Worm (Caenorhabditis elegans) whole organism, L4 larva: Measurements from ENCODE around the gene metl-6.
"Not testable (repeated sequence)": the region's sequence is repeated elsewhere in the genome, so short reads cannot be mapped to it uniquely, and the experiment has no call there.

ENCODE experiments used
- D1046.2 ChIP-seq: fragments of 200-800 bp; sonication (Bioruptor generic); IDR thresholded peaks from 2 replicates; pipeline ENCODE4 v1.3.6; 2022; ENCODE audit warnings: missing genetic modification characterization, missing compliant biosample characterization
- F26F4.8 ChIP-seq: fragments of 200-800 bp; sonication (Bioruptor generic); conservative IDR thresholded peaks from 2 replicates; pipeline ENCODE4 v1.3.6; 2022; ENCODE audit warnings: missing genetic modification characterization, missing compliant biosample characterization
- F44E2.7 ChIP-seq: fragments of 200-800 bp; sonication (Bioruptor generic); IDR thresholded peaks from 2 replicates; pipeline ENCODE4 v2.1.2; 2022; ENCODE audit warnings: missing genetic modification characterization, missing compliant biosample characterization
- F49E8.2 ChIP-seq: sonication (generic microtip); optimal IDR thresholded peaks from 2 replicates; lab custom pipeline; 2016; ENCODE audit warnings: missing compliant biosample characterization, mild to moderate bottlenecking, missing genetic modification characterization, borderline replicate concordance
- Y105C5A.15 ChIP-seq: fragments of 200-800 bp; sonication (Bioruptor generic); IDR thresholded peaks from 2 replicates; pipeline ENCODE4 v1.3.6; 2022; ENCODE audit warnings: missing genetic modification characterization, missing compliant biosample characterization
- Y75B8A.6 ChIP-seq: fragments of 200-800 bp; sonication (Bioruptor generic); IDR thresholded peaks from 2 replicates; pipeline ENCODE4 v1.3.6; 2022; ENCODE audit warnings: missing genetic modification reagents, missing genetic modification characterization, missing compliant biosample characterization
- ZK337.2 ChIP-seq: fragments of 200-800 bp; sonication (Bioruptor generic); IDR thresholded peaks from 2 replicates; pipeline ENCODE4 v1.3.6; 2022; ENCODE audit warnings: missing genetic modification reagents, missing genetic modification characterization, missing compliant biosample characterization
- aha-1 ChIP-seq: fragments of 150-350 bp; peaks from one replicate; lab custom pipeline; 2014; ENCODE audit warnings: missing biosample characterization, missing genetic modification characterization
- arid-1 ChIP-seq: fragments of 200-800 bp; sonication (Bioruptor generic); conservative IDR thresholded peaks from 2 replicates; pipeline ENCODE4 v1.3.6; 2022; ENCODE audit warnings: missing genetic modification reagents, missing genetic modification characterization, missing compliant biosample characterization
- ceh-44 ChIP-seq: fragments of 200-800 bp; sonication (Bioruptor generic); IDR thresholded peaks from 2 replicates; pipeline ENCODE4 v1.3.6; 2022; ENCODE audit warnings: missing genetic modification reagents, missing genetic modification characterization, missing compliant biosample characterization
- ctbp-1 ChIP-seq: fragments of 200-800 bp; sonication (Bioruptor generic); IDR thresholded peaks from 2 replicates; pipeline ENCODE4 v1.3.6; 2022; ENCODE audit warnings: missing genetic modification reagents, missing genetic modification characterization, missing compliant biosample characterization
- daf-16 ChIP-seq, 3 experiments: sonication (generic microtip); optimal IDR thresholded peaks; 2 replicates each; lab custom pipeline; 2016 to 2017; ENCODE audit warnings: missing genetic modification characterization in 3 of 3, missing genetic modification reagents in 3 of 3, mild to moderate bottlenecking in 2 of 3, missing compliant biosample characterization in 2 of 3, missing biosample characterization in 1 of 3, moderate library complexity in 1 of 3
- dmd-6 ChIP-seq: fragments of 200-800 bp; sonication (Bioruptor generic); IDR thresholded peaks from 2 replicates; pipeline ENCODE4 v1.3.6; 2022; ENCODE audit warnings: missing genetic modification reagents, missing genetic modification characterization, missing compliant biosample characterization
- dmd-8 ChIP-seq: fragments of 200-800 bp; sonication (Bioruptor generic); IDR thresholded peaks from 2 replicates; pipeline ENCODE4 v1.3.6; 2022; ENCODE audit warnings: missing genetic modification characterization, missing compliant biosample characterization
- dmd-9 ChIP-seq: fragments of 200-800 bp; sonication (Bioruptor generic); IDR thresholded peaks from 2 replicates; pipeline ENCODE4 v1.3.6; 2022; ENCODE audit warnings: missing genetic modification reagents, missing genetic modification characterization, missing compliant biosample characterization
- egl-43 ChIP-seq: fragments of 200-800 bp; sonication (Bioruptor generic); IDR thresholded peaks from 2 replicates; pipeline ENCODE4 v1.3.6; 2022; ENCODE audit warnings: missing genetic modification reagents, missing genetic modification characterization, missing compliant biosample characterization
- fkh-10 ChIP-seq: fragments of 150-350 bp; optimal IDR thresholded peaks from 2 replicates; lab custom pipeline; 2014; ENCODE audit warnings: missing biosample characterization, missing genetic modification reagents, missing genetic modification characterization
- hlh-30 ChIP-seq: sonication (generic microtip); optimal IDR thresholded peaks from 2 replicates; lab custom pipeline; 2017; ENCODE audit warnings: antibody characterized with exemption, mild to moderate bottlenecking, missing genetic modification characterization, missing compliant biosample characterization; ENCODE audit not compliant: insufficient read depth
- lim-7 ChIP-seq: fragments of 200-800 bp; sonication (Bioruptor generic); IDR thresholded peaks from 2 replicates; pipeline ENCODE4 v1.3.6; 2022; ENCODE audit warnings: missing genetic modification characterization, missing compliant biosample characterization
- lin-1 ChIP-seq: fragments of 200-800 bp; sonication (Bioruptor generic); IDR thresholded peaks from 2 replicates; pipeline ENCODE4 v1.3.6; 2022; ENCODE audit warnings: missing genetic modification reagents, missing genetic modification characterization, missing compliant biosample characterization
- lin-15B ChIP-seq: fragments of 150-350 bp; sonication (generic microtip); optimal IDR thresholded peaks from 3 replicates; lab custom pipeline; 2014; ENCODE audit warnings: missing biosample characterization, missing genetic modification characterization
- lin-38 ChIP-seq: fragments of 200-800 bp; sonication (Bioruptor generic); IDR thresholded peaks from 2 replicates; pipeline ENCODE4 v1.3.6; 2022; ENCODE audit warnings: missing genetic modification reagents, missing genetic modification characterization, missing compliant biosample characterization
- lsy-2 ChIP-seq, 2 experiments: fragments of 150-350 bp in 1 of 2; sonication (generic microtip) in 1 of 2; optimal IDR thresholded peaks; 2 replicates each; lab custom pipeline; 2014 to 2017; ENCODE audit warnings: missing biosample characterization in 2 of 2, missing genetic modification characterization in 2 of 2
- madf-5 ChIP-seq, 2 experiments: fragments of 200-800 bp; sonication (Bioruptor generic); IDR thresholded peaks; 2 replicates each; pipeline ENCODE4 v1.3.6; 2022; ENCODE audit warnings: missing compliant biosample characterization in 2 of 2, missing genetic modification characterization in 2 of 2
- mdl-1 ChIP-seq, 2 experiments: fragments of 150-350 bp in 1 of 2; sonication (generic microtip) in 1 of 2; optimal IDR thresholded peaks; 2 replicates each; lab custom pipeline; 2014 to 2017; ENCODE audit warnings: missing biosample characterization in 2 of 2, missing genetic modification characterization in 2 of 2
- mdt-29 ChIP-seq: fragments of 200-800 bp; sonication (Bioruptor generic); IDR thresholded peaks from 2 replicates; pipeline ENCODE4 v1.3.6; 2022; ENCODE audit warnings: missing genetic modification reagents, missing genetic modification characterization, missing compliant biosample characterization
- nhr-28 ChIP-seq: fragments of 150-350 bp; optimal IDR thresholded peaks from 2 replicates; lab custom pipeline; 2014; ENCODE audit warnings: missing biosample characterization, missing genetic modification characterization
- nhr-77 ChIP-seq: fragments of 150-350 bp; optimal IDR thresholded peaks from 2 replicates; lab custom pipeline; 2014; ENCODE audit warnings: missing biosample characterization, missing genetic modification characterization
- pha-4 ChIP-seq, 2 experiments: fragments of 150-350 bp in 1 of 2; fragments of 200-800 bp in 1 of 2; sonication (Bioruptor generic) in 1 of 2; IDR thresholded peaks in 1 of 2; optimal IDR thresholded peaks in 1 of 2; 2 replicates each; pipeline versions ENCODE4 v1.3.6 to Lab custom; 2014 to 2022; ENCODE audit warnings: missing genetic modification characterization in 2 of 2, missing genetic modification reagents in 2 of 2, missing biosample characterization in 1 of 2, missing compliant biosample characterization in 1 of 2
- php-3 ChIP-seq: fragments of 200-800 bp; sonication (Bioruptor generic); IDR thresholded peaks from 2 replicates; pipeline ENCODE4 v1.3.6; 2022; ENCODE audit warnings: missing genetic modification reagents, missing genetic modification characterization, missing compliant biosample characterization
- pqm-1 ChIP-seq: sonication (generic microtip); optimal IDR thresholded peaks from 2 replicates; lab custom pipeline; 2017; ENCODE audit warnings: missing biosample characterization, missing genetic modification characterization
- snpc-1.2 ChIP-seq: fragments of 200-800 bp; sonication (Bioruptor generic); IDR thresholded peaks from 2 replicates; pipeline ENCODE4 v1.3.6; 2022; ENCODE audit warnings: missing genetic modification reagents, missing genetic modification characterization, missing compliant biosample characterization
- tra-1 ChIP-seq: fragments of 200-800 bp; sonication (Bioruptor generic); IDR thresholded peaks from 2 replicates; pipeline ENCODE4 v1.3.6; 2022; ENCODE audit warnings: missing genetic modification reagents, missing genetic modification characterization, missing compliant biosample characterization
- unc-62 ChIP-seq, 3 experiments: fragments of 150-350 bp in 1 of 3; sonication (generic microtip); optimal IDR thresholded peaks in 2 of 3; peaks in 1 of 3; 1 replicate in 1 of 3; 2 replicates in 2 of 3; lab custom pipeline; 2014 to 2017; ENCODE audit warnings: missing biosample characterization in 3 of 3, missing genetic modification characterization in 3 of 3, missing genetic modification reagents in 3 of 3, missing genotype in 1 of 3
- vab-7 ChIP-seq: fragments of 200-800 bp; sonication (Bioruptor generic); IDR thresholded peaks from 2 replicates; pipeline ENCODE4 v1.3.6; 2022; ENCODE audit warnings: missing genetic modification reagents, missing genetic modification characterization, missing compliant biosample characterization
- zfp-3 ChIP-seq: fragments of 200-800 bp; sonication (Bioruptor generic); conservative IDR thresholded peaks from 2 replicates; pipeline ENCODE4 v1.3.6; 2022; ENCODE audit warnings: missing genetic modification reagents, missing genetic modification characterization, missing compliant biosample characterization

Gene metl-6

ce11 chrIII:3898354-3898753 is 23.2 kb downstream of the metl-6 start:
- TF ChIP-seq lin-15B (tag; lab: Kevin White, UChicago) (no peak), aha-1 (tag; lab: Kevin White, UChicago) (peak; percentile 23)
- TF ChIP-seq, all 104 proteins: peak for 1

ce11 chrIII:3897116-3897845 is 24.2 kb downstream of the metl-6 start:
- TF ChIP-seq lin-1 (GFP tag; lab: Robert Waterston, UW) (peak; percentile 90), snpc-1.2 (peak; percentile 89), Y75B8A.6 (peak; percentile 92; the same call in 1 of the 2 replicates), arid-1 (GFP tag; lab: Robert Waterston, UW) (peak; percentile 83), dmd-9 (peak; percentile 81), tra-1 (GFP tag; lab: Robert Waterston, UW) (peak; percentile 55), ceh-44 (GFP tag; lab: Robert Waterston, UW) (peak; percentile 93; the same call in 1 of the 2 replicates), F44E2.7 (GFP tag; lab: Robert Waterston, UW) (0 out of 2 replicates have a peak, but pooled peaks have one; percentile 76), pha-4 (GFP tag; IDR thresholded peaks at IDR 0.05; lab: Robert Waterston, UW) (peak; percentile 74), lim-7 (peak; percentile 86), dmd-8 (GFP tag; lab: Robert Waterston, UW) (peak; percentile 79), dmd-6 (peak; percentile 25; the same call in 1 of the 2 replicates), mdt-29 (peak; percentile 98), Y105C5A.15 (GFP tag; lab: Robert Waterston, UW) (peak; percentile 92), php-3 (GFP tag; lab: Robert Waterston, UW) (0 out of 2 replicates have a peak, but pooled peaks have one; percentile 46), lin-38 (GFP tag; lab: Robert Waterston, UW) (peak; percentile 65; the same call in 1 of the 2 replicates), egl-43 (GFP tag; lab: Robert Waterston, UW) (peak; percentile 48; the same call in 1 of the 2 replicates), vab-7 (GFP tag; lab: Robert Waterston, UW) (peak; percentile 74), D1046.2 (GFP tag; lab: Robert Waterston, UW) (peak; percentile 72; the same call in 1 of the 2 replicates), F26F4.8 (GFP tag; lab: Robert Waterston, UW) (peak; percentile 73), zfp-3 (GFP tag; lab: Robert Waterston, UW) (peak; percentile 72), ctbp-1 (GFP tag; lab: Robert Waterston, UW) (peak; percentile 56), ZK337.2 (peak; percentile 73; the same call in 1 of the 2 replicates), madf-5 (GFP tag; IDR thresholded peaks at IDR 0.05; lab: Robert Waterston, UW) (peak; percentile 44 to 91; a peak in 2 of 4 replicates)
- not testable (repeated sequence) for TF ChIP-seq pha-4 (tag; optimal IDR thresholded peaks at IDR 0.05; lab: Kevin White, UChicago)

- TF ChIP-seq fkh-10 (GFP tag; lab: Kevin White, UChicago) (no peak), nhr-28 (tag; lab: Kevin White, UChicago) (peak; percentile 62), nhr-77 (tag; lab: Kevin White, UChicago) (peak; percentile 36), dmd-6 (peak; percentile 29; the same call in 1 of the 2 replicates), lsy-2 (tag; optimal IDR thresholded peaks at IDR 0.05; lab: Kevin White, UChicago) (no peak), daf-16 (GFP tag; optimal IDR thresholded peaks at IDR 0.05; lab: Kevin White, UChicago) (no peak), daf-16 (tag; optimal IDR thresholded peaks at IDR 0.05; lab: Kevin White, UChicago) (peak; percentile 22), pqm-1 (tag; lab: Kevin White, UChicago) (peak; percentile 51), unc-62 (GFP tag; optimal IDR thresholded peaks at IDR 0.05 in 1 of 2; lab: Kevin White, UChicago) (no peak), unc-62 (tag; optimal IDR thresholded peaks at IDR 0.05; lab: Kevin White, UChicago) (no peak), aha-1 (tag; lab: Kevin White, UChicago) (peak; percentile 69), F49E8.2 (tag; lab: Kevin White, UChicago) (no peak), mdl-1 (tag; optimal IDR thresholded peaks at IDR 0.05; lab: Kevin White, UChicago) (no peak), hlh-30 (tag; lab: Kevin White, UChicago) (no peak)
Measured at ce11 chrIII:3893992-3894391, 27.5 kb downstream of the metl-6 start.
